Worm (Caenorhabditis elegans): ENCODE results near the gene R07A4.3.

R07A4.3 gene

ce11 chrX:10769959-10770358, 16.5 kb downstream of the R07A4.3 start:
- TF ChIP-seq aly-2 (tag; optimal IDR thresholded peaks at IDR 0.05) (no peak), nhr-237 (tag; optimal IDR thresholded peaks at IDR 0.05) (no peak), mdl-1 (tag; optimal IDR thresholded peaks at IDR 0.05) (no peak), nhr-77 (tag; optimal IDR thresholded peaks at IDR 0.05) (peak; percentile 1), lin-14 (GFP tag; optimal IDR thresholded peaks at IDR 0.05) (peak; percentile 17), fkh-10 (GFP tag; optimal IDR thresholded peaks at IDR 0.05) (no peak), lin-35 (GFP tag; optimal IDR thresholded peaks at IDR 0.05) (no peak), nhr-71 (tag; optimal IDR thresholded peaks at IDR 0.05) (no peak), ceh-88 (GFP tag; IDR thresholded peaks at IDR 0.05) (no peak), elt-2 (tag; optimal IDR thresholded peaks at IDR 0.05) (no peak), sptf-1 (tag; optimal IDR thresholded peaks at IDR 0.05) (no peak), nhr-47 (tag; optimal IDR thresholded peaks at IDR 0.05) (no peak), nhr-76 (tag; optimal IDR thresholded peaks at IDR 0.05) (no peak), nhr-12 (tag; optimal IDR thresholded peaks at IDR 0.05) (no peak), lsy-2 (tag; optimal IDR thresholded peaks at IDR 0.05) (no peak)

ce11 chrX:10770988-10771496, 17.5 kb downstream of the R07A4.3 start:
- peak; percentile 76 for TF ChIP-seq fkh-10 (GFP tag; optimal IDR thresholded peaks at IDR 0.05)
- peak; percentile 75 for TF ChIP-seq xbp-1 (tag; optimal IDR thresholded peaks at IDR 0.05)
- TF ChIP-seq mab-9 (GFP tag; IDR thresholded peaks at IDR 0.05), result no peak
- no peak for TF ChIP-seq nhr-76 (tag; optimal IDR thresholded peaks at IDR 0.05)
- no peak for TF ChIP-seq hlh-4 (tag; optimal IDR thresholded peaks at IDR 0.05)
- no peak for TF ChIP-seq nhr-84 (tag; optimal IDR thresholded peaks at IDR 0.05)
- peak; percentile 81 for TF ChIP-seq rnt-1 (tag; optimal IDR thresholded peaks at IDR 0.05)
- TF ChIP-seq elt-2 (tag; optimal IDR thresholded peaks at IDR 0.05), result peak; percentile 45
- no peak for TF ChIP-seq ces-1 (GFP tag; optimal IDR thresholded peaks at IDR 0.05)
- TF ChIP-seq aly-2 (tag; optimal IDR thresholded peaks at IDR 0.05), result peak; percentile 13
- TF ChIP-seq nhr-237 (tag; optimal IDR thresholded peaks at IDR 0.05), result peak; percentile 85
- TF ChIP-seq ceh-63 (GFP tag; optimal IDR thresholded peaks at IDR 0.05), result no peak
- TF ChIP-seq sup-37 (GFP tag; optimal IDR thresholded peaks at IDR 0.05), result peak; percentile 67
- TF ChIP-seq ceh-90 (tag; optimal IDR thresholded peaks at IDR 0.05), result no peak
- TF ChIP-seq jun-1 (tag; optimal IDR thresholded peaks at IDR 0.05), result peak; percentile 65
- peak; percentile 74 for TF ChIP-seq ztf-4 (tag; optimal IDR thresholded peaks at IDR 0.05)
- TF ChIP-seq ceh-8 (GFP tag; optimal IDR thresholded peaks at IDR 0.05), result peak; percentile 61
- peak; percentile 73 for TF ChIP-seq unc-86 (tag; optimal IDR thresholded peaks at IDR 0.05)
- TF ChIP-seq unc-130 (tag; optimal IDR thresholded peaks at IDR 0.05), result peak; percentile 60
- TF ChIP-seq fkh-8 (tag; optimal IDR thresholded peaks at IDR 0.05), result peak; percentile 92
- peak; percentile 71 for TF ChIP-seq mef-2 (tag; optimal IDR thresholded peaks at IDR 0.05)
- no peak for TF ChIP-seq alr-1 (tag; optimal IDR thresholded peaks at IDR 0.05; ENCODE audit: borderline replicate concordance)
- TF ChIP-seq hlh-17 (GFP tag; optimal IDR thresholded peaks at IDR 0.05; ENCODE audit: borderline replicate concordance), result no peak
- peak; percentile 74 for TF ChIP-seq lin-13 (GFP tag; optimal IDR thresholded peaks at IDR 0.05)
- TF ChIP-seq ztf-11 (tag; optimal IDR thresholded peaks at IDR 0.05), result no peak
- TF ChIP-seq lin-14 (GFP tag; optimal IDR thresholded peaks at IDR 0.05), result peak; percentile 99
- TF ChIP-seq blmp-1 (tag; optimal IDR thresholded peaks at IDR 0.05), result peak; percentile 100
- TF ChIP-seq ceh-82 (tag; optimal IDR thresholded peaks at IDR 0.05), result peak; percentile 8 to 78 (median 55)
- no peak for TF ChIP-seq unc-30 (tag; optimal IDR thresholded peaks at IDR 0.05)
- TF ChIP-seq zip-4 (GFP tag; optimal IDR thresholded peaks at IDR 0.05), result peak; percentile 29
- TF ChIP-seq lsy-2 (tag; optimal IDR thresholded peaks at IDR 0.05), result peak; percentile 83 to 91
- peak; percentile 67 for TF ChIP-seq C16A3.4 (tag; optimal IDR thresholded peaks at IDR 0.05)
- TF ChIP-seq ets-5 (GFP tag; IDR thresholded peaks at IDR 0.05), result no peak
- TF ChIP-seq dpl-1 (GFP tag; optimal IDR thresholded peaks at IDR 0.05), result peak; percentile 22 to 31 (median 24)
- peak; percentile 93 for TF ChIP-seq nhr-47 (tag; optimal IDR thresholded peaks at IDR 0.05)
- no peak for TF ChIP-seq tlp-1 (tag; optimal IDR thresholded peaks at IDR 0.05)
- peak; percentile 89 for TF ChIP-seq egl-13 (tag; optimal IDR thresholded peaks at IDR 0.05)
- peak; percentile 99 for TF ChIP-seq nhr-71 (tag; optimal IDR thresholded peaks at IDR 0.05)
- peak; percentile 74 for TF ChIP-seq dsc-1 (tag; optimal IDR thresholded peaks at IDR 0.05)
- TF ChIP-seq grh-1 (GFP tag; IDR thresholded peaks at IDR 0.05), result peak; percentile 61
- TF ChIP-seq efl-3 (GFP tag; optimal IDR thresholded peaks at IDR 0.05), result no peak
- TF ChIP-seq vab-15 (tag; optimal IDR thresholded peaks at IDR 0.05), result peak; percentile 46
- TF ChIP-seq zag-1 (tag; optimal IDR thresholded peaks at IDR 0.05), result no peak
